Fruit fly (Drosophila melanogaster): Measurements from ENCODE around the gene CheA75a.

The CheA75a gene

dm6 chr3L:18294212-18294944 is 42.5 kb downstream of the CheA75a start, which contains the start of gene CG5103:
CG5103 (minus strand) TSS chr3L:18294262.
- TF ChIP-seq Vsx2 (GFP tag; optimal IDR thresholded peaks at IDR 0.05; ENCODE audit: partially characterized antibody) (no peak), Jra (GFP tag; optimal IDR thresholded peaks at IDR 0.05) (no peak), jim (GFP tag; optimal IDR thresholded peaks at IDR 0.05) (no peak), ey (GFP tag; optimal IDR thresholded peaks at IDR 0.05) (no peak)

DNA sequence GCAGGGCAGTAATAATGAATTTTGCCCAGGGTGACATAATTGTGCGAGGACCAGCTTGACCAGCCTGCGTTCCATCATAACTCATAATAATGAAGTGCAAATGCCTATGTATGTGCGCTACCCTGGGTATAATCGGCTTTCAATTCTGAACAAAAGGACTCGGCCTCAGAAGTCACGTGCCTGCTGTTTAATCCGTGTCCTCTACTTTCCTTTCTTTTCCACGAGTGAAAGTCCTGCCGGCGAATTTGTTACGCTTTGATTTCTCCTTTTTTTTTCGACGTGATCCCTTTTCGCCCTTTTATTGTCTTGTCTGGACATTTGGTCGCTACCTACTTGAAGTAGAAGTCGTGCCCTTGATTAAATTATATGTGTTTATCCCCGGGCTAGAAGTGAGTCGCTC is 44.6 kb downstream of the CheA75a start:
- TF ChIP-seq Jra (GFP tag; optimal IDR thresholded peaks at IDR 0.05) (no peak), N (GFP tag; optimal IDR thresholded peaks at IDR 0.05) (no peak), br (GFP tag; optimal IDR thresholded peaks at IDR 0.05) (no peak), ey (GFP tag; optimal IDR thresholded peaks at IDR 0.05) (no peak), psq (GFP tag; optimal IDR thresholded peaks at IDR 0.05) (no peak), brk (GFP tag; optimal IDR thresholded peaks at IDR 0.05) (no peak), CG32264 (GFP tag; optimal IDR thresholded peaks at IDR 0.05) (no peak), dmrt93B (GFP tag; optimal IDR thresholded peaks at IDR 0.05) (no peak), Hr78 (GFP tag; optimal IDR thresholded peaks at IDR 0.05) (no peak), Vsx2 (GFP tag; optimal IDR thresholded peaks at IDR 0.05; ENCODE audit: partially characterized antibody) (no peak), foxo (GFP tag; optimal IDR thresholded peaks at IDR 0.05) (no peak), usp (GFP tag; optimal IDR thresholded peaks at IDR 0.05) (no peak), CG9705 (GFP tag; optimal IDR thresholded peaks at IDR 0.05) (no peak), Rel (GFP tag; optimal IDR thresholded peaks at IDR 0.05) (no peak), Rel (tag; optimal IDR thresholded peaks at IDR 0.05) (no peak), jim (GFP tag; optimal IDR thresholded peaks at IDR 0.05) (no peak), Sp1 (GFP tag; optimal IDR thresholded peaks at IDR 0.05) (no peak), rgr (GFP tag; optimal IDR thresholded peaks at IDR 0.05) (no peak), OdsH (GFP tag; optimal IDR thresholded peaks at IDR 0.05) (no peak), HLH106 (tag; optimal IDR thresholded peaks at IDR 0.05) (no peak), CrebA (GFP tag; optimal IDR thresholded peaks at IDR 0.05; ENCODE audit: borderline replicate concordance) (no peak)

dm6 chr3L:18297328-18297727 is 45.4 kb downstream of the CheA75a start:
- TF ChIP-seq Hr78 (GFP tag; optimal IDR thresholded peaks at IDR 0.05) (no peak), woc (GFP tag; optimal IDR thresholded peaks at IDR 0.05) (no peak), Abd-B (GFP tag; optimal IDR thresholded peaks at IDR 0.05) (no peak), h (GFP tag; optimal IDR thresholded peaks at IDR 0.05) (no peak)

- TF ChIP-seq Mio (GFP tag; optimal IDR thresholded peaks at IDR 0.05) (no peak), brk (GFP tag; optimal IDR thresholded peaks at IDR 0.05) (no peak), lola (GFP tag; optimal IDR thresholded peaks at IDR 0.05) (no peak), Hr83 (GFP tag; optimal IDR thresholded peaks at IDR 0.05; ENCODE audit: poor library complexity, severe bottlenecking) (no peak)
Measured at dm6 chr3L:18301160-18301559, 49.3 kb downstream of the CheA75a start, which contains the start of gene CG13700. CG13700 (minus strand) TSS chr3L:18301260.

- TF ChIP-seq HLH106 (tag; optimal IDR thresholded peaks at IDR 0.05), result no peak
- TF ChIP-seq Rel (GFP tag; optimal IDR thresholded peaks at IDR 0.05), result no peak
- no peak for TF ChIP-seq Rel (tag; optimal IDR thresholded peaks at IDR 0.05)
- no peak for TF ChIP-seq psq (GFP tag; optimal IDR thresholded peaks at IDR 0.05)
- no peak for TF ChIP-seq Myc (optimal IDR thresholded peaks at IDR 0.05)
- no peak for TF ChIP-seq CG32264 (GFP tag; optimal IDR thresholded peaks at IDR 0.05)
- TF ChIP-seq sv (GFP tag; optimal IDR thresholded peaks at IDR 0.05), result no peak
- no peak for TF ChIP-seq pan (optimal IDR thresholded peaks at IDR 0.05)
- no peak for TF ChIP-seq br (GFP tag; optimal IDR thresholded peaks at IDR 0.05)
- TF ChIP-seq dmrt93B (GFP tag; optimal IDR thresholded peaks at IDR 0.05), result no peak
- no peak for TF ChIP-seq lola (GFP tag; optimal IDR thresholded peaks at IDR 0.05)
- no peak for TF ChIP-seq Dfd (GFP tag; optimal IDR thresholded peaks at IDR 0.05)
Measured at dm6 chr3L:18302021-18302420, 50.1 kb downstream of the CheA75a start.

Measured in whole organism, wandering third instar larva.